Fruit fly (Drosophila melanogaster) whole organism, wandering third instar larva: ENCODE results near the gene Tengl1.

Experiments used
- Abd-B ChIP-seq: fragments of >200 bp; optimal IDR thresholded peaks from 2 replicates; lab custom pipeline; 2017; ENCODE audit warnings: missing biosample characterization, missing genetic modification characterization
- Hnf4 ChIP-seq: fragments of 200-800 bp; sonication (Bioruptor generic); optimal IDR thresholded peaks from 2 replicates; lab custom pipeline; 2016; ENCODE audit warnings: missing biosample characterization, mild to moderate bottlenecking, missing genetic modification characterization
- Hr83 ChIP-seq: fragments of 200-300 bp; sonication (Bioruptor generic); optimal IDR thresholded peaks from 2 replicates; lab custom pipeline; 2016; ENCODE audit warnings: missing biosample characterization, mild to moderate bottlenecking, missing genetic modification characterization, moderate library complexity; ENCODE audit not compliant: poor library complexity, severe bottlenecking
- dl ChIP-seq, 2 experiments: fragments of 175-275, 200-275 bp in 1 of 2; fragments of 200-275 bp in 1 of 2; sonication (Bioruptor generic); optimal IDR thresholded peaks; lab custom pipeline; 2018; ENCODE audit warnings: mild to moderate bottlenecking in 2 of 2, missing biosample characterization in 2 of 2, missing genetic modification characterization in 2 of 2, moderate library complexity in 2 of 2; ENCODE audit not compliant: partially characterized antibody in 2 of 2, insufficient read depth in 1 of 2
- fru ChIP-seq: fragments of 200-800 bp; sonication (Bioruptor generic); optimal IDR thresholded peaks from 3 replicates; lab custom pipeline; 2016; ENCODE audit warnings: missing biosample characterization, mild to moderate bottlenecking, missing genetic modification characterization
- h ChIP-seq: fragments of 200-800 bp; sonication (Bioruptor generic); optimal IDR thresholded peaks from 3 replicates; lab custom pipeline; 2016; ENCODE audit warnings: missing biosample characterization, mild to moderate bottlenecking, missing genetic modification characterization
- pan ChIP-seq: fragments of >200 bp; optimal IDR thresholded peaks from 2 replicates; lab custom pipeline; 2017
- sv ChIP-seq: fragments of 200-800 bp; sonication (Bioruptor generic); optimal IDR thresholded peaks from 3 replicates; lab custom pipeline; 2016; ENCODE audit warnings: missing biosample characterization, missing genetic modification characterization
- usp ChIP-seq: fragments of >200 bp; optimal IDR thresholded peaks from 2 replicates; lab custom pipeline; 2017; ENCODE audit warnings: missing biosample characterization, missing genetic modification characterization

DNA sequence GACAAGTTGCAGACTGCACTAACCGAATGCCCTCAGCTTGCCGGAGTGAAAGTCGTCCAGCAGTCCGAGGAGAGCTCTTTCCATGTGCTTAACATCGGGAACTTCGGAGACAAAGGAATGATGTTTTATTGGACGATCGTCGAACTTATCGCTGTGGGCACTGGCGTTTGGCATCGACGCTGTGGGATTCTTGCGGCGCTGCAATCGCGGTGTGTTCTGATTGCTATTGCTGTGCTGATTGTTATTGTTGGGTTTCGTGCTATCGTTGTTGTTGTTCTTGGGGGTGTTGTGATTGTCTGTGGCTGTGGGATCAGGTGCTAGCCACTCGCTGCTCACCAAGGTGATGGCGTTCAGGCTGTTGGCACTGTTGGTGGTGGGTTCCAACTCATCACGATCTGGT is 49.7 kb downstream of the Tengl1 start:
- TF ChIP-seq fru (GFP tag; lab: Kevin White, UChicago) (no peak), usp (GFP tag; lab: Kevin White, UChicago) (no peak), sv (GFP tag; lab: Kevin White, UChicago) (no peak), Hnf4 (GFP tag; lab: Kevin White, UChicago) (no peak), Hr83 (no peak), dl (GFP tag; optimal IDR thresholded peaks at IDR 0.05; lab: Kevin White, UChicago; ENCODE audit: insufficient read depth in 1 of 2, partially characterized antibody in 2 of 2) (no peak), pan (lab: Kevin White, UChicago) (no peak), Abd-B (GFP tag; lab: Kevin White, UChicago) (no peak), h (peak; percentile 18)
